Fruit fly (Drosophila melanogaster) whole organism, pupa: ENCODE measurements around the gene CG17707.
A peak's percentile ranks its signal among the peaks of the same experiment; 100 is the strongest.

Source experiments
- CG10348 ChIP-seq: fragments of 200-800 bp; sonication (Bioruptor generic); IDR thresholded peaks from 2 replicates; pipeline ENCODE4 v1.3.6; 2022; ENCODE audit warnings: missing biosample characterization, missing genetic modification characterization
- CG12605 ChIP-seq: fragments of 200-800 bp; sonication (Bioruptor generic); IDR thresholded peaks from 2 replicates; pipeline ENCODE4 v1.3.6; 2022; ENCODE audit warnings: missing biosample characterization, missing genetic modification characterization
- CG13204 ChIP-seq: fragments of 200-800 bp; sonication (Bioruptor generic); optimal IDR thresholded peaks from 2 replicates; lab custom pipeline; 2018; ENCODE audit warnings: missing biosample characterization, mild to moderate bottlenecking, missing genetic modification characterization, moderate library complexity
- CG14655 ChIP-seq: fragments of 200-800 bp; sonication (Bioruptor generic); optimal IDR thresholded peaks from 3 replicates; lab custom pipeline; 2017; ENCODE audit warnings: mild to moderate bottlenecking, missing biosample characterization, missing genetic modification reagents, missing genetic modification characterization
- CG15710 ChIP-seq: fragments of 200-800 bp; sonication (Bioruptor generic); optimal IDR thresholded peaks from 2 replicates; lab custom pipeline; 2018; ENCODE audit warnings: missing biosample characterization, mild to moderate bottlenecking, missing genetic modification characterization, moderate library complexity
- CG17806 ChIP-seq: fragments of 200-800 bp; sonication (Bioruptor generic); optimal IDR thresholded peaks from 2 replicates; lab custom pipeline; 2018; ENCODE audit warnings: missing biosample characterization, mild to moderate bottlenecking, missing genetic modification characterization, moderate library complexity
- CG32121 ChIP-seq: fragments of 200-800 bp; sonication (Bioruptor generic); IDR thresholded peaks from 2 replicates; pipeline ENCODE4 v1.3.6; 2022; ENCODE audit warnings: missing biosample characterization, missing genetic modification characterization
- CG34367 ChIP-seq: fragments of 200-800 bp; sonication (Bioruptor generic); optimal IDR thresholded peaks from 2 replicates; lab custom pipeline; 2018; ENCODE audit warnings: missing biosample characterization, mild to moderate bottlenecking, missing genetic modification characterization
- CG4496 ChIP-seq: fragments of 200-800 bp; sonication (Bioruptor generic); IDR thresholded peaks from 3 replicates; pipeline ENCODE4 v1.3.6; 2022; ENCODE audit warnings: missing biosample characterization, missing genetic modification characterization
- CG8159 ChIP-seq: fragments of 200-800 bp; sonication (Bioruptor generic); optimal IDR thresholded peaks from 3 replicates; lab custom pipeline; 2018; ENCODE audit warnings: missing biosample characterization, mild to moderate bottlenecking, missing genetic modification characterization, moderate library complexity
- CG8301 ChIP-seq: fragments of 200-800 bp; sonication (Bioruptor generic); optimal IDR thresholded peaks from 2 replicates; lab custom pipeline; 2018; ENCODE audit warnings: missing biosample characterization, mild to moderate bottlenecking, missing genetic modification characterization
- CG9948 ChIP-seq: fragments of 200-800 bp; sonication (Bioruptor generic); optimal IDR thresholded peaks from 2 replicates; lab custom pipeline; 2018; ENCODE audit warnings: missing biosample characterization, mild to moderate bottlenecking, missing genetic modification characterization, moderate library complexity
- D1 ChIP-seq: fragments of 200-800 bp; sonication (Bioruptor generic); optimal IDR thresholded peaks from 2 replicates; lab custom pipeline; 2018; ENCODE audit warnings: missing biosample characterization, mild to moderate bottlenecking, missing genetic modification characterization, moderate library complexity
- EcR ChIP-seq: fragments of 200-800 bp; sonication (Bioruptor generic); optimal IDR thresholded peaks from 3 replicates; lab custom pipeline; 2019; ENCODE audit warnings: missing biosample characterization, missing genetic modification characterization, mild to moderate bottlenecking, moderate library complexity, missing genetic modification reagents
- Ets98B ChIP-seq: fragments of 200-800 bp; sonication (Bioruptor generic); IDR thresholded peaks from 2 replicates; pipeline ENCODE4 v1.3.6; 2022; ENCODE audit warnings: missing biosample characterization, missing genetic modification characterization
- Pif1A ChIP-seq: fragments of 200-800 bp; sonication (Bioruptor generic); optimal IDR thresholded peaks from 3 replicates; lab custom pipeline; 2016; ENCODE audit warnings: missing biosample characterization, missing genetic modification characterization
- Pif1B ChIP-seq: fragments of 200-800 bp; sonication (Bioruptor generic); optimal IDR thresholded peaks from 3 replicates; lab custom pipeline; 2016; ENCODE audit warnings: missing biosample characterization, missing genetic modification characterization
- Snoo ChIP-seq: fragments of 200-800 bp; sonication (Bioruptor generic); optimal IDR thresholded peaks from 3 replicates; lab custom pipeline; 2017; ENCODE audit warnings: missing biosample characterization, mild to moderate bottlenecking, missing genetic modification characterization, inconsistent platforms
- fd96Ca ChIP-seq: fragments of 200-800 bp; sonication (Bioruptor generic); IDR thresholded peaks from 3 replicates; pipeline ENCODE4 v1.3.6; 2022; ENCODE audit warnings: missing biosample characterization, missing genetic modification characterization
- gl ChIP-seq: fragments of 200-800 bp; sonication (Bioruptor generic); optimal IDR thresholded peaks from 2 replicates; lab custom pipeline; 2018; ENCODE audit warnings: missing biosample characterization, mild to moderate bottlenecking, missing genetic modification characterization
- rn ChIP-seq: fragments of 200-800 bp; sonication (Bioruptor generic); IDR thresholded peaks from 2 replicates; pipeline ENCODE4 v1.3.6; 2022; ENCODE audit warnings: missing biosample characterization, missing genetic modification characterization

CG17707 gene

dm6 chrX:169571-169970 is 21.3 kb upstream of the CG17707 start:
- 0 out of 3 replicates have a peak, but pooled peaks have one; percentile 38 for TF ChIP-seq fd96Ca
- TF ChIP-seq CG14655 (GFP tag; lab: Kevin White, UChicago): peak; percentile 67
- TF ChIP-seq D1: no peak
- TF ChIP-seq gl: no peak
- TF ChIP-seq CG32121 (GFP tag; lab: Robert Waterston, UW): no peak
- no peak for TF ChIP-seq rn (GFP tag; lab: Robert Waterston, UW)
- TF ChIP-seq CG15710 (tag; lab: Kevin White, UChicago): no peak
- TF ChIP-seq CG9948 (tag; lab: Kevin White, UChicago): no peak
- no peak for TF ChIP-seq EcR (GFP tag; lab: Kevin White, UChicago)
- TF ChIP-seq Pif1B: no peak
- peak; percentile 59 for TF ChIP-seq CG8301
- peak; percentile 34 for TF ChIP-seq Ets98B (GFP tag; lab: Robert Waterston, UW)

dm6 chrX:145081-145480 is 3.1 kb downstream of the CG17707 start:
- TF ChIP-seq gl (no peak), CG15710 (tag; lab: Kevin White, UChicago) (no peak), EcR (GFP tag; lab: Kevin White, UChicago) (no peak), CG34367 (no peak), CG8301 (no peak), CG4496 (GFP tag; lab: Robert Waterston, UW) (no peak), D1 (no peak), Pif1A (GFP tag; lab: Kevin White, UChicago) (no peak), CG9948 (tag; lab: Kevin White, UChicago) (no peak)

- TF ChIP-seq rn (GFP tag; lab: Robert Waterston, UW) (no peak), CG10348 (no peak), CG9948 (tag; lab: Kevin White, UChicago) (no peak), CG17806 (tag; lab: Kevin White, UChicago) (no peak), Pif1A (GFP tag; lab: Kevin White, UChicago) (no peak), Ets98B (GFP tag; lab: Robert Waterston, UW) (no peak), CG8301 (no peak), D1 (peak; percentile 27), CG4496 (GFP tag; lab: Robert Waterston, UW) (no peak), Pif1B (peak; percentile 26), CG15710 (tag; lab: Kevin White, UChicago) (no peak), EcR (GFP tag; lab: Kevin White, UChicago) (no peak)
Observed at dm6 chrX:141961-142360, 6.3 kb downstream of the CG17707 start.

dm6 chrX:140018-140417 is 8.2 kb downstream of the CG17707 start, which contains the start of gene tyn:
Gene tyn, plus strand, starts transcription at chrX:140318.
- TF ChIP-seq CG10348 (no peak), CG8159 (tag; lab: Kevin White, UChicago) (no peak), Pif1B (no peak), EcR (GFP tag; lab: Kevin White, UChicago) (no peak), D1 (no peak), CG8301 (no peak), gl (no peak), rn (GFP tag; lab: Robert Waterston, UW) (no peak), CG14655 (GFP tag; lab: Kevin White, UChicago) (no peak)

- TF ChIP-seq CG8159 (tag; lab: Kevin White, UChicago) (no peak), CG17806 (tag; lab: Kevin White, UChicago) (no peak), CG32121 (GFP tag; lab: Robert Waterston, UW) (no peak), CG8301 (no peak), Pif1B (no peak), CG4496 (GFP tag; lab: Robert Waterston, UW) (no peak), EcR (GFP tag; lab: Kevin White, UChicago) (no peak), CG9948 (tag; lab: Kevin White, UChicago) (no peak)
- TF ChIP-seq, all 21 proteins: peak for 0
Observed at dm6 chrX:130555-130954, 17.7 kb downstream of the CG17707 start.

- TF ChIP-seq CG34367: no peak
- TF ChIP-seq CG4496 (GFP tag; lab: Robert Waterston, UW): no peak
- TF ChIP-seq D1: peak; percentile 44
- TF ChIP-seq Pif1A (GFP tag; lab: Kevin White, UChicago): no peak
- TF ChIP-seq CG14655 (GFP tag; lab: Kevin White, UChicago): no peak
- TF ChIP-seq Ets98B (GFP tag; lab: Robert Waterston, UW): no peak
- no peak for TF ChIP-seq CG32121 (GFP tag; lab: Robert Waterston, UW)
Observed at dm6 chrX:127350-127768, 20.9 kb downstream of the CG17707 start, which contains the start of gene RhoGAP1A. Gene RhoGAP1A, plus strand, starts transcription at chrX:127449.

- TF ChIP-seq CG34367 (no peak), CG32121 (GFP tag; lab: Robert Waterston, UW) (no peak), CG8301 (no peak)
- TF ChIP-seq, all 21 proteins: peak for 0
Observed at dm6 chrX:126614-127013, 21.6 kb downstream of the CG17707 start, which contains the start of gene CG17636. Gene CG17636, minus strand, starts transcription at chrX:126714.

dm6 chrX:123799-124198 is 24.4 kb downstream of the CG17707 start:
- TF ChIP-seq gl (no peak), fd96Ca (no peak), CG32121 (GFP tag; lab: Robert Waterston, UW) (no peak), CG10348 (no peak), Snoo (tag; lab: Kevin White, UChicago) (no peak), CG17806 (tag; lab: Kevin White, UChicago) (no peak), CG12605 (GFP tag; lab: Robert Waterston, UW) (no peak), CG15710 (tag; lab: Kevin White, UChicago) (no peak), CG14655 (GFP tag; lab: Kevin White, UChicago) (no peak), D1 (no peak), CG8159 (tag; lab: Kevin White, UChicago) (no peak), CG8301 (no peak), CG4496 (GFP tag; lab: Robert Waterston, UW) (no peak), CG34367 (no peak), CG13204 (GFP tag; lab: Kevin White, UChicago) (no peak), Ets98B (GFP tag; lab: Robert Waterston, UW) (no peak), rn (GFP tag; lab: Robert Waterston, UW) (no peak), CG9948 (tag; lab: Kevin White, UChicago) (no peak), Pif1B (no peak), EcR (GFP tag; lab: Kevin White, UChicago) (no peak)
